Fruit fly (Drosophila melanogaster) whole organism, adult: ENCODE results near the gene wol.

Experiments
- CG11617 ChIP-seq: fragments of 200-800 bp; sonication (Bioruptor generic); optimal IDR thresholded peaks from 2 replicates; lab custom pipeline; 2017; ENCODE audit warnings: mild to moderate bottlenecking, missing biosample characterization, missing genetic modification reagents, missing genetic modification characterization
- CG14711 ChIP-seq: fragments of 200-800 bp; sonication (Bioruptor generic); optimal IDR thresholded peaks from 2 replicates; lab custom pipeline; 2018; ENCODE audit warnings: missing biosample characterization, mild to moderate bottlenecking, missing genetic modification characterization, moderate library complexity
- CG1620 ChIP-seq: fragments of 200-800 bp; sonication (Bioruptor generic); optimal IDR thresholded peaks from 2 replicates; lab custom pipeline; 2016; ENCODE audit warnings: missing biosample characterization, missing genetic modification characterization
- CG33017 ChIP-seq: fragments of 200-800 bp; sonication (Bioruptor generic); optimal IDR thresholded peaks from 2 replicates; lab custom pipeline; 2018; ENCODE audit warnings: missing biosample characterization, mild to moderate bottlenecking, missing genetic modification characterization, moderate library complexity
- CG5204 ChIP-seq: fragments of 200-800 bp; sonication (Bioruptor generic); optimal IDR thresholded peaks from 2 replicates; lab custom pipeline; 2016; ENCODE audit warnings: missing biosample characterization, missing genetic modification characterization
- CG7045 ChIP-seq: fragments of 200-800 bp; sonication (Bioruptor generic); optimal IDR thresholded peaks from 2 replicates; lab custom pipeline; 2017; ENCODE audit warnings: missing biosample characterization, mild to moderate bottlenecking, missing genetic modification characterization
- CG7101 ChIP-seq: fragments of 200-800 bp; sonication (Bioruptor generic); optimal IDR thresholded peaks from 2 replicates; lab custom pipeline; 2018; ENCODE audit warnings: missing biosample characterization, mild to moderate bottlenecking, missing genetic modification characterization, moderate library complexity
- Clk ChIP-seq: fragments of 200-800 bp; sonication (Bioruptor generic); optimal IDR thresholded peaks from 2 replicates; lab custom pipeline; 2017; ENCODE audit warnings: missing biosample characterization, missing genetic modification characterization
- Crg-1 ChIP-seq: fragments of 200-800 bp; sonication (Bioruptor generic); optimal IDR thresholded peaks from 2 replicates; lab custom pipeline; 2016; ENCODE audit warnings: missing biosample characterization, missing genetic modification characterization
- Hr96 ChIP-seq: fragments of 200-800 bp; sonication (Bioruptor generic); optimal IDR thresholded peaks from 2 replicates; lab custom pipeline; 2016; ENCODE audit warnings: missing biosample characterization, missing genetic modification characterization
- Mnt ChIP-seq: fragments of 200-800 bp; sonication (Bioruptor generic); optimal IDR thresholded peaks from 2 replicates; lab custom pipeline; 2016; ENCODE audit warnings: missing biosample characterization, mild to moderate bottlenecking, missing genetic modification characterization
- bab1 ChIP-seq: fragments of 200-800 bp; sonication (Bioruptor generic); optimal IDR thresholded peaks from 3 replicates; lab custom pipeline; 2019; ENCODE audit warnings: missing biosample characterization, mild to moderate bottlenecking, missing genetic modification characterization, moderate library complexity
- cic ChIP-seq: fragments of 200-800 bp; sonication (Bioruptor generic); optimal IDR thresholded peaks from 2 replicates; lab custom pipeline; 2017; ENCODE audit warnings: missing biosample characterization, mild to moderate bottlenecking, missing genetic modification characterization, moderate library complexity
- cnc ChIP-seq, 2 experiments: fragments of >200 bp; optimal IDR thresholded peaks; 2 replicates each; lab custom pipeline; 2017
- kay ChIP-seq: fragments of 200-800 bp; sonication (Bioruptor generic); peaks from one replicate; lab custom pipeline; 2016; ENCODE audit warnings: missing biosample characterization, missing genetic modification characterization, borderline replicate concordance
- ovo ChIP-seq: fragments of 200-800 bp; sonication (Bioruptor generic); optimal IDR thresholded peaks from 2 replicates; lab custom pipeline; 2016; ENCODE audit warnings: missing biosample characterization, missing genetic modification characterization
- pad ChIP-seq: fragments of 200-800 bp; sonication (Bioruptor generic); optimal IDR thresholded peaks from 3 replicates; lab custom pipeline; 2017; ENCODE audit warnings: missing biosample characterization, missing genetic modification characterization, mild to moderate bottlenecking, moderate library complexity, missing genetic modification reagents
- toe ChIP-seq: fragments of 200-800 bp; sonication (Bioruptor generic); optimal IDR thresholded peaks from 2 replicates; lab custom pipeline; 2016; ENCODE audit warnings: missing biosample characterization, missing genetic modification characterization

The wol gene

DNA sequence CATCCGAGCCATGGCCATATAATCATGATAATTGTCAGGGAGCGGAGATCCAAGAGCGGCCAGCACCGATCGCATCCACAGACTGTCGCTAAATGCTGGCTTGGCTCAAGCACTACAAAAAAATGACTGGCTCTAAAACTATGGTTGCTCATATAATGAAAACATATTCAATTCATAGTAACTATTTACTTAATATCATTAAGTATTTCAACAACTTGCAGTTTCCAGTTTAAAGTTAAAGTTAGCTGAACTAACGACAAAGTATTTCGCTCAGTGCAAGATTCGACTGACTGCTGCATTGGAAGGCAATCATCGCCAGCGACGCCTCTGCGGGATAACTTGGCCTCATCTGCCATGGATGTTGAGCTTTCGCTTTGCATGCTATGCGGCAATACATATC is 31.9 kb downstream of the wol start:
- TF ChIP-seq CG33017 (tag; lab: Kevin White, UChicago) (no peak), CG7045 (GFP tag; lab: Kevin White, UChicago) (no peak), ovo (GFP tag; lab: Kevin White, UChicago) (no peak), Crg-1 (GFP tag; lab: Kevin White, UChicago) (no peak), toe (GFP tag; lab: Kevin White, UChicago) (no peak), Clk (GFP tag; lab: Kevin White, UChicago) (no peak)

DNA sequence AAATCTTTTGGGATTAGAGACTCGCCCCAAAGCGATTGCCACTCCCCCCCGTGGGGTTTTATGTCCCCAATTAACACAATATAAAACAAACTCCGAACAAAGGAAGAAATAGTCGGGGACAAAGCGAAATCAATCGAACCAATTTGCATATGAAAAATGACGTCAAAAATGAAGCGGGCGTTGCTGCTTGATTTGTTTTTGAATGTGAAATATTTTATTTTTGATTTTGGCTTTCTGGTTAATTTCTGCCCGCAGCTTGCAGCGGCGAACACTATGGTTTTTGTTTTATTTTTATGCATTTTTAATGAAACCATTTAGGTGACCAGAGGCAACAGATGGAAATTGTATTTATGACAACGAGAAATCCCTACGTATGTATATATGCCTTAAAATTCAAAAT is 34.1 kb downstream of the wol start:
- TF ChIP-seq Crg-1 (GFP tag; lab: Kevin White, UChicago) = no peak
- no peak for TF ChIP-seq Hr96 (GFP tag; lab: Kevin White, UChicago)
- no peak for TF ChIP-seq CG7101 (tag; lab: Kevin White, UChicago)
- no peak for TF ChIP-seq Clk (GFP tag; lab: Kevin White, UChicago)
- TF ChIP-seq CG14711 = no peak
- TF ChIP-seq CG7045 (GFP tag; lab: Kevin White, UChicago) = no peak
- TF ChIP-seq CG33017 (tag; lab: Kevin White, UChicago) = no peak
- TF ChIP-seq CG5204 (GFP tag; lab: Kevin White, UChicago) = no peak
- TF ChIP-seq CG11617 = no peak
- TF ChIP-seq toe (GFP tag; lab: Kevin White, UChicago) = no peak
- no peak for TF ChIP-seq Mnt (GFP tag; lab: Kevin White, UChicago)
- no peak for TF ChIP-seq pad (GFP tag; lab: Kevin White, UChicago)

DNA sequence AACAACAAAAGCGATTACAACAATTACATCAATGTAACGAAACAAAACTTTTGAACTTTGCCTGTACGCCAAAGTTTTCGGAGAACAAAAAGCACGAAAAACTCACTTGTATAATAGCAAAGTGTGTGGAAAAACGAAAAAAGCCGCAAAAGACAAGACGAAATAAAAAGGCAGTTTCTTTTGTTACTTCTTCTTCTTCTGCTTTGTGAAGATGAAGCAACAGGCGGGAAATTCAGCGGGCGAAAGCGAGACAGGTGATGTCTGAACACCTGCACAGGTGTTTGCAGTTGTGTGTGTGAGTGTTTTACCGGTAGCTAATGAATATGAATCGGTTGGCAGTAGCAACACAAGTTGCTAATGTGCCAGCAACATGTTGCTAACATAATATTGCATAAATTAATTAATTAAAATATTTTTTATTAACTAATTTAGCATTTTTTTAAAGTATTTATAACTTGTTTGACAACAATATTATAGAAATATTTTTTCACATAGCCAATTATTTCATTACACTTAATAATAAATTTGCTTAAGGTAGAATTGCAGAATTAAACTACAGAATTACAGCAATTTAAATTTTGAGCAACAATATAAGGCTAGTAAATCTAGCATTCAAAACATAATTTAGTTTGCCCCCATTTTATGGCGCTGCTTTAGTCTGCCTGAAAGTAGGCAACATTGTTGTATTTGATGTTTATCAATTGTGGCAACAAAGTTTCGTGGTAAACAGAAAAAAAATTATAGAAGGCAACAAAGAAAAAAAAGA is 35.9 kb downstream of the wol start:
- TF ChIP-seq CG7045 (GFP tag; lab: Kevin White, UChicago) = no peak
- TF ChIP-seq kay (GFP tag; lab: Kevin White, UChicago) = peak; percentile 36
- TF ChIP-seq CG7101 (tag; lab: Kevin White, UChicago) = no peak
- TF ChIP-seq toe (GFP tag; lab: Kevin White, UChicago) = no peak

DNA sequence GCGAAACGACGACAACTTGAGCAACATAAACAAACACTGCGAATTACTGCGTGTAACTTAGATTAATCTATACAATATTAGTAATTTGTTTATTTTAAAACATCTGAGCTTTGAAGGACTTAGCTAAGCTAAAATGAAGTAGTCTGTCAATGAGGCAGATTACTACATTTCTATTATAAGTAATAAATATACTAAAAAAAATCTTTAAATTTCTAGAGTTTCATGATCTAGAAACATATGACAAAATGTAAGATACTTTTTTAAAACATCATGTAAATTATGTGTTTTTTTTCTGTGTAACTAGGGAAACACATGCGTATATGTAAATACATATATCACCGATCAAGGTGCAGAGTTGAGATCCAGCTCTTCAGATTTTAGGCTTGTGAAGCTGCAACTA is 36.6 kb downstream of the wol start:
- no peak for TF ChIP-seq Crg-1 (GFP tag; lab: Kevin White, UChicago)
- no peak for TF ChIP-seq kay (GFP tag; lab: Kevin White, UChicago)
- TF ChIP-seq CG7101 (tag; lab: Kevin White, UChicago) = no peak
- TF ChIP-seq CG14711 = no peak
- no peak for TF ChIP-seq bab1 (GFP tag; lab: Kevin White, UChicago)
- TF ChIP-seq CG33017 (tag; lab: Kevin White, UChicago) = no peak
- no peak for TF ChIP-seq cic (GFP tag; lab: Kevin White, UChicago)

DNA sequence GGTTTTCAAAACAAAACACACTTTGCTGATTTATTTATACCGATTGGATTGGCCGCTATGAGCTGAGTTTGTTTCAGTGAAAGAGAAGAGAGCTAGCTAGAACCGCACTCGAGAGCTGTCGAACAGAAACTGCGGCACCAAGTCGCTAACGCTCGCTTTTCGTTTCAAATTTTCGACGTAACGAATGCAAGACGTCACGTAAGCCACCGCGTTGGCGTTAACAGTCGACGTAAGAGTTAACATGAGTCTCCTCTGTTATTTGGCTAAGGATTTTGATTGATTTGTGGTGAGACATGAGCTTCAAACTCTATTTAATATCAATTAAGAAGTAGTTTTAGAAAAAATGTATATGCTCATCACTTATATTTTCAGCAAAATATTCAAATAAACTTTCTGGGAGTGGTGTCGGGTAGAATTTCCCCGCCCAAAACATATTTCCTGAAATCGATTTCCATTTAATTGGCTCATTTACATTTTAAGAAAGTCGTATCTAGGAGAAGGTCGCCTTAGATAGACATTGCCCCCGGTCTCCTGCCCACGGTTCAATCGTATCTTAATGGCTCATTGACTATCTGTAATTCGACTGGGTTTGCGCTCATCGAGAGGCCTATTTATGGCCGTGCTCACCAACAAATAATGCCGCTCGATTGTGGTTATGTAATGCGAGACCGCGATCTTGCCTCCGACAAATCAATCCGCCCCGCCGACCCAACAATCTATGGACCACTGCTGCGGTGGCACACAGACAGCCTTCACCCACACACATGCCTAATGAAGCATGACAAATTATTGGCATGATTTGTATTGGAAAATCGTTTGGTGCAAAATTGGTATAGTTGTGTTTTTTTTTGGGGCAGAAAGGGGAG is 45.2 kb downstream of the wol start, which contains the start of gene CG8086:
CG8086 (minus strand) TSS at position 102 of the 866 bp plus-strand sequence.
- TF ChIP-seq Clk (GFP tag; lab: Kevin White, UChicago) = no peak

DNA sequence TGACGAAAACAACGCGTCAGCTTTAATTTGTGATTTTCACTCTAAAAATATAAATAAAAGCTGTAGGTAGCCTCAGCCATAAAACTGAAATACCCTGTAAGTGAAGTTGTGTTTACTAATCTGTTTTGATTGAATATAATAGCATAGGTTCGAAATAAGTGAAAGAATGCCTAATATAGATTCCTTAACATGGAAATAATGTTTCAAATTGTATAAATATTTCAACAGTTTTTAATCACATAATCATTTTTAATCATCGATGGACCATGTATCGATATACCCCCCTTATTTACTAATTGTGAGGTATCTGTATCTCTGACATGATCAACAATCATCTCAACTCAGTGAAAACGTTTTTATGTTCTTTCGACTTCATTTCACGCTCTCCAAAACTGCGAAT is 47.4 kb downstream of the wol start:
- TF ChIP-seq CG1620 (GFP tag; lab: Kevin White, UChicago) (no peak), cic (GFP tag; lab: Kevin White, UChicago) (no peak), CG7101 (tag; lab: Kevin White, UChicago) (peak; percentile 15), cnc (optimal IDR thresholded peaks at IDR 0.05; lab: Kevin White, UChicago) (no peak), CG11617 (no peak), toe (GFP tag; lab: Kevin White, UChicago) (no peak), bab1 (GFP tag; lab: Kevin White, UChicago) (no peak), Clk (GFP tag; lab: Kevin White, UChicago) (no peak), kay (GFP tag; lab: Kevin White, UChicago) (no peak), CG33017 (tag; lab: Kevin White, UChicago) (peak; percentile 53), CG14711 (peak; percentile 5), CG5204 (GFP tag; lab: Kevin White, UChicago) (no peak)
